Worm (Caenorhabditis elegans) whole organism, midembryonic: ENCODE measurements around the gene luc-7L3.

Source experiments
- cog-1 ChIP-seq: sonication (generic microtip); optimal IDR thresholded peaks from 2 replicates; lab custom pipeline; 2016; ENCODE audit warnings: missing genetic modification characterization, missing compliant biosample characterization
- flt-1 ChIP-seq: fragments of 200-800 bp; sonication (Bioruptor generic); IDR thresholded peaks from 2 replicates; pipeline ENCODE4 v1.3.6; 2022; ENCODE audit warnings: missing genetic modification characterization, missing compliant biosample characterization
- klf-2 ChIP-seq: fragments of 200-800 bp; sonication (Bioruptor generic); conservative IDR thresholded peaks from 2 replicates; pipeline ENCODE4 v1.3.6; 2022; ENCODE audit warnings: missing genetic modification reagents, missing genetic modification characterization, missing compliant biosample characterization

ce11 chrII:87937-88336, 9.9 kb downstream of the luc-7L3 start:
- TF ChIP-seq klf-2 (GFP tag; lab: Robert Waterston, UW), result no peak
- no peak for TF ChIP-seq flt-1 (GFP tag; lab: Robert Waterston, UW)
- no peak for TF ChIP-seq cog-1
